Worm (Caenorhabditis elegans) whole organism, L2 larva: Measurements from ENCODE around the gene grd-2.

Experiments
- aly-2 ChIP-seq: fragments of 150-350 bp; optimal IDR thresholded peaks from 2 replicates; lab custom pipeline; 2014; ENCODE audit warnings: missing biosample characterization, missing genetic modification characterization
- dmd-4 ChIP-seq: sonication (generic microtip); optimal IDR thresholded peaks from 2 replicates; lab custom pipeline; 2017; ENCODE audit warnings: missing biosample characterization, missing genetic modification characterization
- egl-27 ChIP-seq: sonication (generic microtip); optimal IDR thresholded peaks from 3 replicates; lab custom pipeline; 2017; ENCODE audit warnings: missing biosample characterization, missing genetic modification reagents, missing genetic modification characterization
- elt-3 ChIP-seq: sonication (generic microtip); optimal IDR thresholded peaks from 2 replicates; lab custom pipeline; 2017; ENCODE audit warnings: missing biosample characterization, missing genetic modification characterization
- gmeb-1 ChIP-seq: fragments of 150-350 bp; optimal IDR thresholded peaks from 2 replicates; lab custom pipeline; 2014; ENCODE audit warnings: missing biosample characterization, missing genetic modification characterization
- nhr-23 ChIP-seq: fragments of 150-350 bp; optimal IDR thresholded peaks from 2 replicates; lab custom pipeline; 2014; ENCODE audit warnings: missing biosample characterization, missing genetic modification reagents, missing genetic modification characterization
- nhr-6 ChIP-seq: fragments of 150-350 bp; optimal IDR thresholded peaks from 2 replicates; lab custom pipeline; 2014; ENCODE audit warnings: missing biosample characterization, missing genetic modification characterization
- skn-1 ChIP-seq: sonication (generic microtip); optimal IDR thresholded peaks from 2 replicates; lab custom pipeline; 2017; ENCODE audit warnings: missing biosample characterization, missing genetic modification characterization
- snpc-4 ChIP-seq: fragments of 150-350 bp; optimal IDR thresholded peaks from 2 replicates; lab custom pipeline; 2014; ENCODE audit warnings: missing biosample characterization, missing genetic modification characterization
- zag-1 ChIP-seq: fragments of 150-350 bp; optimal IDR thresholded peaks from 2 replicates; lab custom pipeline; 2014; ENCODE audit warnings: missing biosample characterization, missing genetic modification characterization
- ztf-11 ChIP-seq: sonication (generic microtip); optimal IDR thresholded peaks from 2 replicates; lab custom pipeline; 2017; ENCODE audit warnings: missing biosample characterization, missing genetic modification characterization

- TF ChIP-seq egl-27 (tag; lab: Kevin White, UChicago) (no peak), skn-1 (tag; lab: Kevin White, UChicago) (no peak), zag-1 (no peak), aly-2 (tag; lab: Kevin White, UChicago) (no peak), snpc-4 (tag; lab: Kevin White, UChicago) (no peak), gmeb-1 (no peak), nhr-23 (tag; lab: Kevin White, UChicago) (no peak), nhr-6 (tag; lab: Kevin White, UChicago) (no peak), elt-3 (tag; lab: Kevin White, UChicago) (no peak), dmd-4 (no peak), ztf-11 (no peak)
Observed at ce11 chrV:20634330-20634729, 24.7 kb downstream of the grd-2 start, which contains the start of gene F46B3.16.
